Worm (Caenorhabditis elegans) whole organism, young adult: Measurements from ENCODE around the gene Y4C6A.4.
A peak's percentile ranks its signal among the peaks of the same experiment; 100 is the strongest.

Experiments
- B0019.2 ChIP-seq: fragments of 200-800 bp; sonication (Bioruptor generic); conservative IDR thresholded peaks from 2 replicates; pipeline ENCODE4 v1.3.6; 2022; ENCODE audit warnings: missing genetic modification reagents, missing genetic modification characterization, missing compliant biosample characterization
- C17E4.6 ChIP-seq: fragments of 200-800 bp; sonication (Bioruptor generic); IDR thresholded peaks from 2 replicates; pipeline ENCODE4 v1.3.6; 2022; ENCODE audit warnings: missing genetic modification reagents, missing genetic modification characterization, missing compliant biosample characterization
- F33H1.4 ChIP-seq: fragments of 200-800 bp; sonication (Bioruptor generic); IDR thresholded peaks from 2 replicates; pipeline ENCODE4 v1.3.6; 2022; ENCODE audit warnings: missing genetic modification reagents, missing genetic modification characterization, missing compliant biosample characterization
- F39B2.1 ChIP-seq: fragments of 200-800 bp; sonication (Bioruptor generic); IDR thresholded peaks from 2 replicates; pipeline ENCODE4 v1.3.6; 2022; ENCODE audit warnings: missing genetic modification reagents, missing genetic modification characterization, missing compliant biosample characterization
- F55B11.4 ChIP-seq: sonication (generic microtip); optimal IDR thresholded peaks from 2 replicates; lab custom pipeline; 2016; ENCODE audit warnings: missing compliant biosample characterization, missing genetic modification characterization, borderline replicate concordance; ENCODE audit not compliant: insufficient read depth
- K11D2.4 ChIP-seq: fragments of 200-800 bp; sonication (Bioruptor generic); IDR thresholded peaks from 2 replicates; pipeline ENCODE4 v1.3.6; 2022; ENCODE audit warnings: missing genetic modification reagents, missing genetic modification characterization, missing compliant biosample characterization
- Y56A3A.18 ChIP-seq: fragments of 200-800 bp; sonication (Bioruptor generic); IDR thresholded peaks from 2 replicates; pipeline ENCODE4 v1.3.6; 2022; ENCODE audit warnings: missing genetic modification reagents, missing genetic modification characterization, missing compliant biosample characterization
- Y79H2A.3 ChIP-seq: fragments of 200-800 bp; sonication (Bioruptor generic); conservative IDR thresholded peaks from 2 replicates; pipeline ENCODE4 v1.3.6; 2022; ENCODE audit warnings: missing genetic modification reagents, missing genetic modification characterization, missing compliant biosample characterization
- ama-1 ChIP-seq, 3 experiments: fragments of 150-350 bp in 1 of 3; sonication (generic microtip) in 2 of 3; optimal IDR thresholded peaks; 2 replicates each; lab custom pipeline; 2014 to 2018; ENCODE audit warnings: missing biosample characterization in 2 of 3, missing genetic modification characterization in 2 of 3, missing genetic modification reagents in 2 of 3
- attf-5 ChIP-seq: fragments of 200-800 bp; sonication (Bioruptor generic); optimal IDR thresholded peaks from 2 replicates; lab custom pipeline; 2018; ENCODE audit warnings: mild to moderate bottlenecking, missing genetic modification characterization, missing compliant biosample characterization
- bed-2 ChIP-seq: fragments of 200-800 bp; sonication (Bioruptor generic); IDR thresholded peaks from 2 replicates; pipeline ENCODE4 v1.3.6; 2022; ENCODE audit warnings: missing genetic modification reagents, missing genetic modification characterization, missing compliant biosample characterization
- ceh-100 ChIP-seq: fragments of 200-800 bp; sonication (Bioruptor generic); IDR thresholded peaks from 2 replicates; pipeline ENCODE4 v1.3.6; 2022; ENCODE audit warnings: missing genetic modification reagents, missing genetic modification characterization, missing compliant biosample characterization
- ceh-27 ChIP-seq: fragments of 200-800 bp; sonication (Bioruptor generic); optimal IDR thresholded peaks from 2 replicates; lab custom pipeline; 2018; ENCODE audit warnings: mild to moderate bottlenecking, missing genetic modification characterization, moderate library complexity, missing compliant biosample characterization
- chd-7 ChIP-seq: sonication (generic microtip); optimal IDR thresholded peaks from 2 replicates; lab custom pipeline; 2016; ENCODE audit warnings: mild to moderate bottlenecking, missing genetic modification characterization, moderate library complexity, missing compliant biosample characterization
- egl-18 ChIP-seq: fragments of 200-800 bp; sonication (Bioruptor generic); IDR thresholded peaks from 2 replicates; pipeline ENCODE4 v1.3.6; 2022; ENCODE audit warnings: missing genetic modification reagents, missing genetic modification characterization, missing compliant biosample characterization
- egrh-3 ChIP-seq: fragments of 200-800 bp; sonication (Bioruptor generic); IDR thresholded peaks from 2 replicates; pipeline ENCODE4 v1.3.6; 2022; ENCODE audit warnings: missing genetic modification reagents, missing genetic modification characterization, missing compliant biosample characterization
- hmg-1.2 ChIP-seq: fragments of 200-800 bp; sonication (Bioruptor generic); IDR thresholded peaks from 2 replicates; pipeline ENCODE4 v1.3.6; 2022; ENCODE audit warnings: missing genetic modification reagents, missing genetic modification characterization, missing compliant biosample characterization
- hsf-1 ChIP-seq: fragments of 200-800 bp; sonication (Bioruptor generic); IDR thresholded peaks from 2 replicates; pipeline ENCODE4 v1.3.6; 2022; ENCODE audit warnings: missing genetic modification reagents, missing genetic modification characterization, missing compliant biosample characterization
- lag-1 ChIP-seq: fragments of 200-800 bp; sonication (Bioruptor generic); IDR thresholded peaks from 2 replicates; pipeline ENCODE4 v1.3.6; 2022; ENCODE audit warnings: missing genetic modification reagents, missing genetic modification characterization, missing compliant biosample characterization
- let-526 ChIP-seq: fragments of 200-800 bp; sonication (Bioruptor generic); IDR thresholded peaks from 2 replicates; pipeline ENCODE4 v1.3.6; 2022; ENCODE audit warnings: missing genetic modification reagents, missing genetic modification characterization, missing compliant biosample characterization
- lsy-27 ChIP-seq: sonication (generic microtip); optimal IDR thresholded peaks from 2 replicates; lab custom pipeline; 2017; ENCODE audit warnings: missing genetic modification characterization, mild to moderate bottlenecking, missing compliant biosample characterization, antibody characterized with exemption, missing genotype, borderline replicate concordance; ENCODE audit not compliant: insufficient read depth
- mel-28 ChIP-seq: sonication (generic microtip); optimal IDR thresholded peaks from 2 replicates; lab custom pipeline; 2016; ENCODE audit warnings: borderline replicate concordance, mild to moderate bottlenecking, missing genetic modification characterization, missing compliant biosample characterization
- mes-4 ChIP-seq: sonication (generic microtip); optimal IDR thresholded peaks from 2 replicates; lab custom pipeline; 2016; ENCODE audit warnings: missing genotype, missing genetic modification characterization, missing compliant biosample characterization
- nhr-120 ChIP-seq: fragments of 200-800 bp; sonication (Bioruptor generic); IDR thresholded peaks from 2 replicates; pipeline ENCODE4 v1.3.6; 2022; ENCODE audit warnings: missing genetic modification characterization, missing compliant biosample characterization
- nhr-90 ChIP-seq: sonication (generic microtip); optimal IDR thresholded peaks from 2 replicates; lab custom pipeline; 2016; ENCODE audit warnings: missing genotype, mild to moderate bottlenecking, missing genetic modification characterization, missing compliant biosample characterization
- rec-8 ChIP-seq, 2 experiments: sonication (generic microtip); optimal IDR thresholded peaks; 2 replicates each; lab custom pipeline; 2016; ENCODE audit warnings: mild to moderate bottlenecking in 2 of 2, missing genetic modification characterization in 2 of 2, missing genetic modification reagents in 2 of 2, missing genotype in 2 of 2, missing biosample characterization in 1 of 2, missing compliant biosample characterization in 1 of 2, moderate library complexity in 1 of 2
- rpc-1 ChIP-seq, 2 experiments: fragments of 150-350 bp in 1 of 2; sonication (generic microtip) in 1 of 2; optimal IDR thresholded peaks; 2 replicates each; lab custom pipeline; 2014 to 2018; ENCODE audit warnings: missing biosample characterization in 1 of 2, missing genetic modification characterization in 1 of 2, missing genetic modification reagents in 1 of 2, missing genotype in 1 of 2
- snpc-4 ChIP-seq, 5 experiments: fragments of 150-350 bp in 1 of 5; sonication (generic microtip) in 4 of 5; optimal IDR thresholded peaks; 2 replicates each; lab custom pipeline; 2014 to 2018; ENCODE audit warnings: missing genetic modification characterization in 5 of 5, missing biosample characterization in 3 of 5, antibody characterized with exemption in 2 of 5, mild to moderate bottlenecking in 2 of 5, missing compliant biosample characterization in 2 of 5, missing genotype in 2 of 5, moderate library complexity in 2 of 5, missing genetic modification reagents in 1 of 5
- ztf-22 ChIP-seq: fragments of 200-800 bp; sonication (Bioruptor generic); optimal IDR thresholded peaks from 2 replicates; lab custom pipeline; 2018; ENCODE audit warnings: mild to moderate bottlenecking, missing genetic modification characterization, moderate library complexity, missing compliant biosample characterization
- ztf-25 ChIP-seq: fragments of 200-800 bp; sonication (Bioruptor generic); IDR thresholded peaks from 2 replicates; pipeline ENCODE4 v1.3.6; 2022; ENCODE audit warnings: missing genetic modification reagents, missing genetic modification characterization, missing compliant biosample characterization
- ztf-6 ChIP-seq: fragments of 200-800 bp; sonication (Bioruptor generic); IDR thresholded peaks from 2 replicates; pipeline ENCODE4 v1.3.6; 2022; ENCODE audit warnings: missing genetic modification reagents, missing genetic modification characterization, missing compliant biosample characterization

Gene Y4C6A.4

DNA sequence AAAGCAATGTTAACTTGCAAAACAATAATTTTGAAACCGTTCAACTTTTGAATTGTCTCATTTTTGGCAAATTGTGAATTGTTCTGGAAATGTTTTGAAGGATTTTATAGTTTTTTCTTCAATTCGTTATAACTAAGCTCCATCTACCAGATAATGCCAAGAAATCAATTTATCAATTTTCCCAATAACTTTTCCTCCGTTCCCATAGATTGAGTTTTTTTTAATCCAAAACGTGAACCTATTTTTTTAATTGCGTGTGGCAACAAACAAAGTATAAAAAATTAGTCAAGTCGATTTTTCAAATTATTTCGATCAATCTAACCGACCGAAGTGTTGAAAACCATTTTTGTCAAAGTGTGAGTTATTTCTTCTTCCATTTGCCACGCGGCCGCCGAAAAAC lies at the start of gene Y4C6A.4:
TSS of gene Y4C6A.4 (plus strand) at position 301 of the 400 bp plus-strand sequence.
- TF ChIP-seq hsf-1 (GFP tag; lab: Robert Waterston, UW) (no peak), bed-2 (no peak), mes-4 (tag; lab: Kevin White, UChicago) (no peak)
- TF ChIP-seq, all 124 proteins: peak for 0

DNA sequence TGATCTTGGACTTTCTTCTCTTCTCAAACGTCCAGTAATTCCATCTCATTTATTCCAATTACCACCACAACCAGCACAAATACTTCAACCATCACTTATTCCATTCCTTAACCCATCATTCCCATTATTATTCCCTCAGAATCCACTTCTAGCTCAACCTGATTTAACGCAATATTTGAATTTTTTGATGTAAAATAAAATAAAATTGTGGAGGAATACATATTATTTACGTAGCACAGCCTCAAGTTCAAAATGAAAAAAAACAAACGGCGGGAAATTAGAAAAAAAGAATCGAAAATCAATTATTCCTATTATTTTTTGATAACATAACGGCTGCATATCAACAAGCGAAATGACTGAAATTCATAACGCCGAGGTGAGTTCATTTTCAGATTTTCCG lies 47.4 kb upstream of the Y4C6A.4 start, which contains the start of gene ZK616.61:
TSS of gene ZK616.61 (plus strand) at position 301 of the 400 bp plus-strand sequence.
- TF ChIP-seq F55B11.4 (no peak), ztf-6 (GFP tag; lab: Robert Waterston, UW) (no peak), egrh-3 (GFP tag; lab: Robert Waterston, UW) (no peak), attf-5 (GFP tag; lab: Kevin White, UChicago) (no peak)

DNA sequence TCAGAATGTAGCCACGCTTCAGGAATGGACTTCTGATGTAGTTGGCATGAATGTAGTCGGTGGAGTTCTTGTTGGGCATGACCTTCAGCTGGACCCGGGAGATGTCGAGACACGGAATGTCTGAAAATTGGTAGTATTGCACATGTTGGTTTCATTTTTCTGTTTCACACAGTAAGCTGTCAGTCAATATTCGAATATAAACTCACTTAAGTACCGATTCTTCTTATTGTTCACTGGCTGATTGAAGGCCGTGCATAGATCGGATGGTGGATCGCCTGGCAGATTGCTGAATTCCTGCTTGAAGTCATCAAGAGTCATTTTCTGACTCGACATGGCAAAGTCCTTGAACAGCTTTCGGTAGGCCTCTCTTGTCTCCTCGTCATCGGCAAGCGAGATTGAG lies 43.7 kb upstream of the Y4C6A.4 start:
- no peak for TF ChIP-seq rpc-1 (optimal IDR thresholded peaks at IDR 0.05; lab: Kevin White, UChicago)
- TF ChIP-seq rpc-1 (tag; optimal IDR thresholded peaks at IDR 0.05; lab: Kevin White, UChicago) = no peak
- no peak for TF ChIP-seq lag-1 (GFP tag; lab: Robert Waterston, UW)
- TF ChIP-seq nhr-120 = no peak
- no peak for TF ChIP-seq nhr-90
- TF ChIP-seq ama-1 (optimal IDR thresholded peaks at IDR 0.05; lab: Kevin White, UChicago) = no peak
- TF ChIP-seq ama-1 (GFP tag; optimal IDR thresholded peaks at IDR 0.05; lab: Kevin White, UChicago) = no peak
- TF ChIP-seq F39B2.1 (GFP tag; lab: Robert Waterston, UW) = no peak
- TF ChIP-seq Y79H2A.3 = no peak
- TF ChIP-seq K11D2.4 (GFP tag; lab: Robert Waterston, UW) = no peak
- no peak for TF ChIP-seq mel-28 (tag; lab: Kevin White, UChicago)
- TF ChIP-seq rec-8 (tag; optimal IDR thresholded peaks at IDR 0.05; lab: Kevin White, UChicago) = no peak
- TF ChIP-seq ceh-27 (GFP tag; lab: Kevin White, UChicago) = no peak
- TF ChIP-seq chd-7 = no peak
- TF ChIP-seq, all 124 proteins: peak for 0

DNA sequence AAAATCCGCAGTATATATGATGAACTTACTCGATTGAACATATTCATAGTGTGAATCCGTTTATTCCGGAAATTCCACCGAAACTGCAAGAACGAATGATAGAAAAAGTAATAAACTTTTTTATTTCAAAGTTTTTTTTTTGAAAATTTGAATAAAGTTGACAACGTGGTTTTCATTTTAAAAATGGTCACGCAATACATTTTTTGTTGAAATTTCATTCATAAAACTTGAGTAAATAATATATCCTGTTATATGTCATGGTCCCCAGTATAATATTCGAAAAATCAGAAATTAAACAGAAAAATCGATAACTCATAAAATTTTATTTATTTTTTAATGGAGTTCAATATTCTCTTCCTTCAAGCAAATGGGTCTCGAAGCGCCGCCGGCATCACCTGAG lies 41.6 kb upstream of the Y4C6A.4 start, which contains the start of gene ZK616.65:
TSS of gene ZK616.65 (minus strand) at position 101 of the 400 bp plus-strand sequence.
- no peak for TF ChIP-seq ceh-100
- no peak for TF ChIP-seq snpc-4 (GFP tag; optimal IDR thresholded peaks at IDR 0.05; lab: Kevin White, UChicago)
- TF ChIP-seq snpc-4 (tag; optimal IDR thresholded peaks at IDR 0.05; lab: Kevin White, UChicago) = no peak
- no peak for TF ChIP-seq lsy-27 (tag; lab: Kevin White, UChicago)
- no peak for TF ChIP-seq egl-18 (GFP tag; lab: Robert Waterston, UW)
- no peak for TF ChIP-seq C17E4.6 (GFP tag; lab: Robert Waterston, UW)

DNA sequence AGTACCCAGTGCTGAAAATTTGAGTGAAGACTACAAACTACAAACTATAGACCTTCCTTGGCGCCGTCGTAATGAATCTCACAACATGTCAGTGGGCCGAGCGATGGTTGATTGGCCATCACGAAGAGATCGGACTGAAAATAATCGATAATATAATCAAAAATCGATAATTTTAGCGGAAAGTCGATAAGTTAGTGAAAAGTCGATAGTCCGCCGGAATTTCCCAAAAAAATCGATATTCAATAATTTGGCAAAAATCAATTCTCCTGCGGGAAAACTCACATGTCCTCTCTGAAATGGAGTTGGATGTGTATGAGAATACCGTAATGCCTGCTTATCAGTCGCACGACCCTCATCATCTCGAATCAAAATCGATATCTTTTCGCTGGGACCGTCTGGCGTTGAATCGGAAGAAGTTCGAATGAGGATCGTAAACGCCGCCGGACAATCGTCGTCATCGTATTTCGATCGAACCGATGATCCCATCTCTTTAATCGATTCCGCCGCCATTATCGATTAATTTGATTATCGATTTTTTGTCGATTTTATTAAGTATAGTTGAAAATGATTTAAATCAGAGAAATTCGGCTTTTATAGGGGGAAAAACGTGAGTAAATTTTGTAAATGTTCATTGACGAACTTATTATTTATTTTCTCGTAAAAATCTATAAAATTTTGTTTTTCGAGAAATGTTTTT lies 41.0 kb upstream of the Y4C6A.4 start, which contains the start of gene ZK616.8:
TSS of gene ZK616.8 (minus strand) at position 553 of the 697 bp plus-strand sequence.
- TF ChIP-seq ztf-22 (GFP tag; lab: Kevin White, UChicago) = no peak

DNA sequence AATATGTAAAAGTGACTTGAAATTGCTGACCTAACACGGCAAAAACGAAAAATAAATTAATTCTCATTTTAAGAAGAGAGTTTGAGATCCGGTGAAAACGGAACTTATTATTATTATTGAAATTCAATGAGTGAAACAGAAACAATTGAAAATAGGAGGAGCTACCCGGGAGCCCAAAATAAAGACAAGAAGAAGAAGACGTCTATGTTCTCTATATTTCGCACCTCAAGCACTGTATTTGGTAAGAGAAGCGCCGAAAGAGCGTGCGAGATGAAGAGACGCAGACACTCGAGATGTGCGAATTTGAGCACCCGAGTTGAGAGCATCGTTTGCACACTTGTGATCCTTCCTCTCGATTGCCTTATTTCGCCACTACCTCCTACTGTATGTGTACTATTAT lies 37.1 kb upstream of the Y4C6A.4 start, which contains the start of gene spp-7:
TSS of gene spp-7 (minus strand) at position 101 of the 400 bp plus-strand sequence.
- TF ChIP-seq B0019.2 (GFP tag; lab: Robert Waterston, UW) (no peak), hmg-1.2 (GFP tag; lab: Robert Waterston, UW) (peak; percentile 64), Y56A3A.18 (no peak), ztf-25 (no peak), let-526 (GFP tag; lab: Robert Waterston, UW) (no peak), F33H1.4 (GFP tag; lab: Robert Waterston, UW) (no peak)
